Fruit fly (Drosophila melanogaster) whole organism, prepupa: ENCODE data around the gene CG31189.

Experiments used
- Blimp-1 ChIP-seq: fragments of 200-800 bp; sonication (Bioruptor generic); optimal IDR thresholded peaks from 3 replicates; lab custom pipeline; 2017; ENCODE audit warnings: missing biosample characterization, missing genetic modification characterization, mild to moderate bottlenecking, moderate library complexity, missing genetic modification reagents
- CG10631 ChIP-seq: fragments of 200-800 bp; sonication (Bioruptor generic); optimal IDR thresholded peaks from 2 replicates; lab custom pipeline; 2016; ENCODE audit warnings: missing biosample characterization, missing genetic modification characterization
- CG10669 ChIP-seq: fragments of 200-800 bp; sonication (Bioruptor generic); optimal IDR thresholded peaks from 3 replicates; lab custom pipeline; 2018; ENCODE audit warnings: missing biosample characterization, mild to moderate bottlenecking, missing genetic modification characterization, moderate library complexity
- CG11762 ChIP-seq: fragments of 200-800 bp; sonication (Bioruptor generic); optimal IDR thresholded peaks from 3 replicates; lab custom pipeline; 2016; ENCODE audit warnings: missing biosample characterization, missing genetic modification characterization; ENCODE audit not compliant: insufficient read depth
- CG11902 ChIP-seq: fragments of 200-800 bp; sonication (Bioruptor generic); optimal IDR thresholded peaks from 3 replicates; lab custom pipeline; 2016; ENCODE audit warnings: missing biosample characterization, missing genetic modification characterization
- CG15336 ChIP-seq: fragments of 200-800 bp; sonication (Bioruptor generic); IDR thresholded peaks from 2 replicates; pipeline ENCODE4 v1.3.6; 2022; ENCODE audit warnings: missing biosample characterization, missing genetic modification characterization
- CG1621 ChIP-seq: fragments of 200-800 bp; sonication (Bioruptor generic); optimal IDR thresholded peaks from 3 replicates; lab custom pipeline; 2018; ENCODE audit warnings: missing biosample characterization, mild to moderate bottlenecking, missing genetic modification characterization
- CG16779 ChIP-seq: fragments of 200-800 bp; sonication (Bioruptor generic); optimal IDR thresholded peaks from 3 replicates; lab custom pipeline; 2017; ENCODE audit warnings: missing biosample characterization, mild to moderate bottlenecking, missing genetic modification characterization
- CG3032 ChIP-seq: fragments of 200-800 bp; optimal IDR thresholded peaks from 2 replicates; lab custom pipeline; 2019; ENCODE audit warnings: missing biosample characterization, mild to moderate bottlenecking, missing genetic modification characterization, moderate library complexity
- CG31627 ChIP-seq: fragments of 200-800 bp; sonication (Bioruptor generic); optimal IDR thresholded peaks from 3 replicates; lab custom pipeline; 2016; ENCODE audit warnings: missing biosample characterization, missing genetic modification characterization
- CG34406 ChIP-seq: fragments of 200-800 bp; sonication (Bioruptor generic); optimal IDR thresholded peaks from 3 replicates; lab custom pipeline; 2016; ENCODE audit warnings: missing biosample characterization, missing genetic modification characterization
- CG3919 ChIP-seq: fragments of 200-800 bp; sonication (Bioruptor generic); optimal IDR thresholded peaks from 3 replicates; lab custom pipeline; 2016; ENCODE audit warnings: missing biosample characterization, missing genetic modification characterization
- CG6163 ChIP-seq: fragments of 200-800 bp; sonication (Bioruptor generic); IDR thresholded peaks from 3 replicates; pipeline ENCODE4 v1.3.6; 2022; ENCODE audit warnings: missing biosample characterization, missing genetic modification characterization
- CG6276 ChIP-seq: fragments of 200-800 bp; sonication (Bioruptor generic); optimal IDR thresholded peaks from 2 replicates; lab custom pipeline; 2017; ENCODE audit warnings: missing biosample characterization, mild to moderate bottlenecking, missing genetic modification characterization
- CG6792 ChIP-seq: fragments of 200-800 bp; sonication (Bioruptor generic); optimal IDR thresholded peaks from 3 replicates; lab custom pipeline; 2016; ENCODE audit warnings: missing biosample characterization, missing genetic modification characterization
- CG6808 ChIP-seq: fragments of 200-800 bp; sonication (Bioruptor generic); optimal IDR thresholded peaks from 3 replicates; lab custom pipeline; 2017; ENCODE audit warnings: missing biosample characterization, missing genetic modification characterization, mild to moderate bottlenecking, moderate library complexity, missing genetic modification reagents
- CG7368 ChIP-seq: fragments of 200-800 bp; sonication (Bioruptor generic); optimal IDR thresholded peaks from 3 replicates; lab custom pipeline; 2016; ENCODE audit warnings: missing biosample characterization, missing genetic modification characterization
- CG8119 ChIP-seq: fragments of 200-800 bp; sonication (Bioruptor generic); IDR thresholded peaks from 3 replicates; pipeline ENCODE4 v1.3.6; 2022; ENCODE audit warnings: missing biosample characterization, missing genetic modification characterization
- CG8319 ChIP-seq: fragments of 200-800 bp; sonication (Bioruptor generic); optimal IDR thresholded peaks from 3 replicates; lab custom pipeline; 2016; ENCODE audit warnings: missing biosample characterization, missing genetic modification characterization
- CG8632 ChIP-seq: fragments of 200-800 bp; sonication (Bioruptor generic); optimal IDR thresholded peaks from 3 replicates; lab custom pipeline; 2016; ENCODE audit warnings: missing biosample characterization, missing genetic modification characterization
- Eip75B ChIP-seq: fragments of 200-800 bp; sonication (Bioruptor generic); optimal IDR thresholded peaks from 3 replicates; lab custom pipeline; 2016; ENCODE audit warnings: missing biosample characterization, missing genetic modification characterization
- Eip78C ChIP-seq: fragments of 200-800 bp; sonication (Bioruptor generic); peaks from one replicate; lab custom pipeline; 2016; ENCODE audit warnings: missing biosample characterization, missing genetic modification characterization
- Ets96B ChIP-seq: fragments of 200-800 bp; optimal IDR thresholded peaks from 2 replicates; lab custom pipeline; 2019; ENCODE audit warnings: missing biosample characterization, mild to moderate bottlenecking, missing genetic modification characterization, moderate library complexity
- Gug ChIP-seq: fragments of 200-800 bp; sonication (Bioruptor generic); IDR thresholded peaks from 2 replicates; pipeline ENCODE4 v1.3.6; 2022; ENCODE audit warnings: missing biosample characterization, missing genetic modification characterization
- Hr38 ChIP-seq: sonication (Bioruptor generic); optimal IDR thresholded peaks from 2 replicates; lab custom pipeline; 2016; ENCODE audit warnings: missing biosample characterization, missing genetic modification characterization
- Hr39 ChIP-seq: fragments of 200-800 bp; sonication (Bioruptor generic); optimal IDR thresholded peaks from 2 replicates; lab custom pipeline; 2016; ENCODE audit warnings: missing biosample characterization, missing genetic modification characterization
- Lpt ChIP-seq: fragments of 200-800 bp; sonication (Bioruptor generic); optimal IDR thresholded peaks from 3 replicates; lab custom pipeline; 2016; ENCODE audit warnings: missing biosample characterization, missing genetic modification characterization
- Met ChIP-seq: fragments of 200-800 bp; sonication (Bioruptor generic); optimal IDR thresholded peaks from 3 replicates; lab custom pipeline; 2016; ENCODE audit warnings: missing biosample characterization, missing genetic modification characterization
- OdsH ChIP-seq: fragments of 200-800 bp; sonication (Bioruptor generic); optimal IDR thresholded peaks from 3 replicates; lab custom pipeline; 2016; ENCODE audit warnings: missing biosample characterization, missing genetic modification characterization
- Smox ChIP-seq: fragments of 200-800 bp; sonication (Bioruptor generic); optimal IDR thresholded peaks from 3 replicates; lab custom pipeline; 2016; ENCODE audit warnings: missing biosample characterization, missing genetic modification characterization
- Sox102F ChIP-seq: fragments of 200-800 bp; sonication (Bioruptor generic); optimal IDR thresholded peaks from 2 replicates; lab custom pipeline; 2016; ENCODE audit warnings: missing biosample characterization, mild to moderate bottlenecking, missing genetic modification characterization
- Sox14 ChIP-seq: fragments of 200-800 bp; sonication (Bioruptor generic); optimal IDR thresholded peaks from 3 replicates; lab custom pipeline; 2016; ENCODE audit warnings: missing biosample characterization, missing genetic modification characterization
- Sox15 ChIP-seq: fragments of 200-800 bp; sonication (Bioruptor generic); optimal IDR thresholded peaks from 3 replicates; lab custom pipeline; 2016; ENCODE audit warnings: missing biosample characterization, missing genetic modification characterization
- acj6 ChIP-seq: fragments of 200-800 bp; sonication (Bioruptor generic); optimal IDR thresholded peaks from 3 replicates; lab custom pipeline; 2016; ENCODE audit warnings: missing biosample characterization, missing genetic modification characterization
- cyc ChIP-seq: fragments of 200-800 bp; sonication (Bioruptor generic); optimal IDR thresholded peaks from 3 replicates; lab custom pipeline; 2016; ENCODE audit warnings: missing biosample characterization, missing genetic modification characterization
- dac ChIP-seq: fragments of 200-800 bp; sonication (Bioruptor generic); optimal IDR thresholded peaks from 2 replicates; lab custom pipeline; 2017; ENCODE audit warnings: missing biosample characterization, mild to moderate bottlenecking, missing genetic modification characterization
- dsx ChIP-seq: fragments of 200-800 bp; optimal IDR thresholded peaks from 3 replicates; lab custom pipeline; 2019; ENCODE audit warnings: missing biosample characterization, mild to moderate bottlenecking, missing genetic modification characterization, moderate library complexity; ENCODE audit not compliant: poor library complexity, severe bottlenecking
- eg ChIP-seq: fragments of 200-800 bp; sonication (Bioruptor generic); IDR thresholded peaks from 3 replicates; pipeline ENCODE4 v1.3.6; 2022; ENCODE audit warnings: missing biosample characterization, missing genetic modification characterization
- esn ChIP-seq: fragments of 200-800 bp; sonication (Bioruptor generic); optimal IDR thresholded peaks from 2 replicates; lab custom pipeline; 2016; ENCODE audit warnings: missing biosample characterization, mild to moderate bottlenecking, missing genetic modification characterization, moderate library complexity
- fkh ChIP-seq: fragments of 200-800 bp; sonication (Bioruptor generic); optimal IDR thresholded peaks from 3 replicates; lab custom pipeline; 2017; ENCODE audit warnings: missing biosample characterization, mild to moderate bottlenecking, missing genetic modification characterization, moderate library complexity
- lz ChIP-seq: fragments of 200-800 bp; sonication (Bioruptor generic); optimal IDR thresholded peaks from 3 replicates; lab custom pipeline; 2016; ENCODE audit warnings: missing biosample characterization, missing genetic modification characterization
- net ChIP-seq: fragments of 200-800 bp; sonication (Bioruptor generic); optimal IDR thresholded peaks from 3 replicates; lab custom pipeline; 2016; ENCODE audit warnings: missing biosample characterization, missing genetic modification characterization
- pdm3 ChIP-seq: fragments of 200-800 bp; sonication (Bioruptor generic); optimal IDR thresholded peaks from 3 replicates; lab custom pipeline; 2016; ENCODE audit warnings: missing biosample characterization, missing genetic modification characterization
- salr ChIP-seq, 2 experiments: fragments of 200-800 bp; sonication (Bioruptor generic); optimal IDR thresholded peaks; 3 replicates each; lab custom pipeline; 2016 to 2018; ENCODE audit warnings: missing biosample characterization in 2 of 2, missing genetic modification characterization in 2 of 2, mild to moderate bottlenecking in 1 of 2
- ss ChIP-seq, 2 experiments: fragments of 200-800 bp; sonication (Bioruptor generic); optimal IDR thresholded peaks; 2 replicates in 1 of 2; 3 replicates in 1 of 2; lab custom pipeline; 2017 to 2018; ENCODE audit warnings: mild to moderate bottlenecking in 2 of 2, missing biosample characterization in 2 of 2, missing genetic modification characterization in 2 of 2, moderate library complexity in 1 of 2
- svp ChIP-seq: fragments of 200-800 bp; sonication (Bioruptor generic); peaks from one replicate; lab custom pipeline; 2016; ENCODE audit warnings: missing biosample characterization, missing genetic modification characterization
- topi ChIP-seq: fragments of 200-800 bp; sonication (Bioruptor generic); optimal IDR thresholded peaks from 3 replicates; lab custom pipeline; 2016; ENCODE audit warnings: missing biosample characterization, missing genetic modification characterization
- vri ChIP-seq: fragments of 200-800 bp; sonication (Bioruptor generic); optimal IDR thresholded peaks from 3 replicates; lab custom pipeline; 2016; ENCODE audit warnings: missing biosample characterization, mild to moderate bottlenecking, missing genetic modification characterization

Gene CG31189

DNA sequence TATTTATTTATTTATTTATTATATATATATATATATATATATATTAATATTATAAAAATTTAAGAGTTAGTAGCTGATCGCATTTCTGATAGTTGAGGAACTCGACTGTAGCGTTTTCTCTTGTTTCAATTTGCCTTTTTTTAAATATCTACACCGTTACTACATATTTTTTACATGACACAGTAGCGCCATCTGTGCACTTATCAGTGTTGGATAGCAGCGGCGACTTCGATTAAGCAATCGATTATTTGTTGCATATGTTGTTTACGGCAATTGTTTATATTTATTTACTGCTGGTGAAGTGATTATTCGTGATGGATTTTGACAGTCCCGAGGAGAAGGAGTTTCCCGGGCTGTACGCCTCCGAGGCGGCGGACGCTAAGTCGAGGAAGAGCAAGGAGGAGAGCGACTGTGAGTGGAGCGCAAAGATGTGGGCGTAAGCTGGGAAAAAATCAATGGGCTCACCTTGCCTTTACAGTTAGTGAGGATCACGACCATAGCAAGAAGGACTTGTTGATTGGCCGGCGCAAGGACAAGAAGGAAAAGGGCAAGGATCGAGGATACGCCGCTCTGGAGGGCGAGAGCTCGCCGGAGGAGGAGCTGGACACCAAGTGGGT lies 28.1 kb downstream of the CG31189 start, which contains the start of gene Rlip:
Gene Rlip, plus strand, starts transcription at position 221 of the 617 bp plus-strand sequence.
- TF ChIP-seq CG8632 (GFP tag; lab: Kevin White, UChicago) (no peak), Eip78C (GFP tag; lab: Kevin White, UChicago) (peak; percentile 47), CG10669 (GFP tag; lab: Kevin White, UChicago) (peak; percentile 63), CG6808 (GFP tag; lab: Kevin White, UChicago) (peak; percentile 12), Sox102F (no peak), Hr39 (peak; percentile 39), topi (peak; percentile 51), Smox (no peak), pdm3 (GFP tag; lab: Kevin White, UChicago) (peak; percentile 22), Ets96B (peak; percentile 68), CG3032 (tag; lab: Kevin White, UChicago) (peak; percentile 62), CG15336 (GFP tag; lab: Robert Waterston, UW) (no peak), CG1621 (tag; lab: Kevin White, UChicago) (no peak), svp (GFP tag; lab: Kevin White, UChicago) (peak; percentile 67), Sox15 (GFP tag; lab: Kevin White, UChicago) (no peak), salr (GFP tag; optimal IDR thresholded peaks at IDR 0.05; lab: Kevin White, UChicago) (no peak), esn (GFP tag; lab: Kevin White, UChicago) (peak; percentile 50), CG3919 (GFP tag; lab: Kevin White, UChicago) (peak; percentile 61), lz (GFP tag; lab: Kevin White, UChicago) (peak; percentile 53), CG11902 (peak; percentile 52), Sox14 (GFP tag; lab: Kevin White, UChicago) (peak; percentile 16), acj6 (GFP tag; lab: Kevin White, UChicago) (no peak), CG16779 (peak; percentile 37), CG8319 (peak; percentile 17), cyc (GFP tag; lab: Kevin White, UChicago) (peak; percentile 65), dac (GFP tag; lab: Kevin White, UChicago) (no peak), CG8119 (GFP tag; lab: Robert Waterston, UW) (no peak), CG31627 (GFP tag; lab: Kevin White, UChicago) (peak; percentile 45), ss (GFP tag; optimal IDR thresholded peaks at IDR 0.05; lab: Kevin White, UChicago) (peak in 1 of 2 experiments; percentile 40), CG10631 (peak; percentile 39), CG6792 (GFP tag; lab: Kevin White, UChicago) (peak; percentile 14), Eip75B (GFP tag; lab: Kevin White, UChicago) (peak; percentile 15), CG11762 (GFP tag; lab: Kevin White, UChicago) (peak; percentile 40), OdsH (GFP tag; lab: Kevin White, UChicago) (no peak), Lpt (peak; percentile 47), fkh (GFP tag; lab: Kevin White, UChicago) (peak; percentile 76), CG34406 (GFP tag; lab: Kevin White, UChicago) (no peak), CG6163 (GFP tag; lab: Robert Waterston, UW) (no peak; the same call in 1 of the 3 replicates), dsx (GFP tag; lab: Kevin White, UChicago) (peak; percentile 1), Blimp-1 (GFP tag; lab: Kevin White, UChicago) (no peak), Met (GFP tag; lab: Kevin White, UChicago) (no peak), Hr38 (GFP tag; lab: Kevin White, UChicago) (no peak), net (no peak), Gug (peak; percentile 57), vri (GFP tag; lab: Kevin White, UChicago) (peak; percentile 49), CG7368 (GFP tag; lab: Kevin White, UChicago) (peak; percentile 11), eg (GFP tag; lab: Robert Waterston, UW) (peak; percentile 79), CG6276 (GFP tag; lab: Kevin White, UChicago) (peak; percentile 19)
